Worm (Caenorhabditis elegans): ENCODE results near the gene dyf-11.
A peak's percentile ranks its signal among the peaks of the same experiment; 100 is the strongest.

dyf-11 gene

DNA sequence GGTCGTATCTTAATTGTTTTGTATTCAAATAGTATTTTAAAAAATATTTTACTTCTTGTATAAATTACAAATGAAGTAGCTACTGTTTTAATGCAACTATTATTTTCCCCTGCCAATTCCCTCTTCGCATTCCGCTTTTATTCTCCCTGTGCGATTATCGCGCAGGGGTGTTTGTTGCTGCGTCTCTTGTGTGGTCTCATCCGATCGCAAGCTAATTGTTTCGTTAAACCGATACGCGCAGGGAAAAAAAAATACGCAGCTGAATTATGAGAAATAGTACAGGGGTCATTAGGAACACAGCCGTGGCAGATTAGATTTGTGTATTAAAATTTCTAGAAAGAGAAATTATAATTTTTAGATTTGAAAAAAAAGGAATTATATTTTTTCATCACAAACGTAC is 43.0 kb downstream of the dyf-11 start (continued):
- peak; percentile 94 for TF ChIP-seq ztf-6 (GFP tag; IDR thresholded peaks at IDR 0.05)
- peak; percentile 93 for TF ChIP-seq attf-5 (GFP tag; optimal IDR thresholded peaks at IDR 0.05)
- TF ChIP-seq hmg-1.2 (GFP tag; IDR thresholded peaks at IDR 0.05), result peak; percentile 91
- TF ChIP-seq madf-6 (GFP tag; IDR thresholded peaks at IDR 0.05), result peak; percentile 39; the same call in 1 of the 2 replicates
- peak; percentile 90 for TF ChIP-seq T07F8.4 (tag; optimal IDR thresholded peaks at IDR 0.05)
- peak; percentile 80 for TF ChIP-seq F52B5.7 (tag; optimal IDR thresholded peaks at IDR 0.05)
- peak; percentile 87 for TF ChIP-seq egl-18 (GFP tag; IDR thresholded peaks at IDR 0.05)
- TF ChIP-seq mcd-1 (GFP tag; IDR thresholded peaks at IDR 0.05), result peak; percentile 92
- peak; percentile 93 for TF ChIP-seq B0035.1 (tag; optimal IDR thresholded peaks at IDR 0.05)
- peak; percentile 100 for TF ChIP-seq lin-40 (tag; optimal IDR thresholded peaks at IDR 0.05)
- peak; percentile 95 for TF ChIP-seq ztf-3 (GFP tag; optimal IDR thresholded peaks at IDR 0.05)
- TF ChIP-seq hlh-26 (GFP tag; conservative IDR thresholded peaks at IDR 0.05), result no peak
- TF ChIP-seq zfh-2 (GFP tag; conservative IDR thresholded peaks at IDR 0.05), result no peak
- no peak for TF ChIP-seq mes-4 (tag; optimal IDR thresholded peaks at IDR 0.05)
- TF ChIP-seq Y53F4B.3 (GFP tag; IDR thresholded peaks at IDR 0.05), result no peak
- TF ChIP-seq ets-4 (GFP tag; optimal IDR thresholded peaks at IDR 0.05), result peak; percentile 78
- TF ChIP-seq F37B4.10 (GFP tag; IDR thresholded peaks at IDR 0.05), result 0 out of 2 replicates have a peak, but pooled peaks have one; percentile 83
- peak; percentile 95 for TF ChIP-seq madf-10 (tag; optimal IDR thresholded peaks at IDR 0.05)
- TF ChIP-seq T26A5.8 (tag; optimal IDR thresholded peaks at IDR 0.05), result no peak
- TF ChIP-seq rpc-1 (optimal IDR thresholded peaks at IDR 0.05), result peak; percentile 4
- no peak for TF ChIP-seq rpc-1 (tag; optimal IDR thresholded peaks at IDR 0.05)
- TF ChIP-seq ztf-25 (GFP tag; IDR thresholded peaks at IDR 0.05), result no peak
- 0 out of 2 replicates have a peak, but pooled peaks have one; percentile 72 for TF ChIP-seq ceh-58 (GFP tag; IDR thresholded peaks at IDR 0.05)
- TF ChIP-seq lsl-1 (GFP tag; optimal IDR thresholded peaks at IDR 0.05), result no peak
- TF ChIP-seq ceh-40 (GFP tag; IDR thresholded peaks at IDR 0.05), result peak; percentile 26; the same call in 1 of the 2 replicates
- TF ChIP-seq somi-1 (GFP tag; optimal IDR thresholded peaks at IDR 0.05), result peak; percentile 95
- no peak for TF ChIP-seq nfya-2 (GFP tag; IDR thresholded peaks at IDR 0.05)
- TF ChIP-seq ama-1 (optimal IDR thresholded peaks at IDR 0.05), result no peak
- peak in 1 of 2 experiments; percentile 46 for TF ChIP-seq ama-1 (GFP tag; optimal IDR thresholded peaks at IDR 0.05)
- TF ChIP-seq ccch-3 (GFP tag; optimal IDR thresholded peaks at IDR 0.05), result peak; percentile 68
- TF ChIP-seq snpc-1.1 (tag; optimal IDR thresholded peaks at IDR 0.05; ENCODE audit: insufficient read depth), result no peak
- TF ChIP-seq Y53G8AR.9 (GFP tag; conservative IDR thresholded peaks at IDR 0.05), result peak; percentile 97
- no peak for TF ChIP-seq Y79H2A.3 (GFP tag; conservative IDR thresholded peaks at IDR 0.05)
- TF ChIP-seq attf-6 (GFP tag; IDR thresholded peaks at IDR 0.05), result no peak
- TF ChIP-seq ztf-26 (tag; optimal IDR thresholded peaks at IDR 0.05), result peak; percentile 99
- peak; percentile 43 for TF ChIP-seq athp-1 (tag; optimal IDR thresholded peaks at IDR 0.05)
- peak; percentile 93 for TF ChIP-seq F22D6.2 (tag; optimal IDR thresholded peaks at IDR 0.05)
- TF ChIP-seq F39B2.1 (GFP tag; IDR thresholded peaks at IDR 0.05), result no peak
- no peak for TF ChIP-seq B0019.2 (GFP tag; conservative IDR thresholded peaks at IDR 0.05)
- TF ChIP-seq ceh-91 (GFP tag; IDR thresholded peaks at IDR 0.05), result no peak
- TF ChIP-seq ztf-18 (tag; optimal IDR thresholded peaks at IDR 0.05), result peak; percentile 71
- TF ChIP-seq egrh-3 (GFP tag; IDR thresholded peaks at IDR 0.05), result peak; percentile 55
- TF ChIP-seq akir-1 (GFP tag; optimal IDR thresholded peaks at IDR 0.05), result peak; percentile 81
- TF ChIP-seq nhr-90 (tag; optimal IDR thresholded peaks at IDR 0.05), result peak; percentile 95
- no peak for TF ChIP-seq sdz-38 (tag; optimal IDR thresholded peaks at IDR 0.05)
- TF ChIP-seq nhr-120 (GFP tag; IDR thresholded peaks at IDR 0.05), result 0 out of 2 replicates have a peak, but pooled peaks have one; percentile 36
- TF ChIP-seq B0261.1 (tag; optimal IDR thresholded peaks at IDR 0.05), result peak; percentile 57
- peak; percentile 95 for TF ChIP-seq C06A6.2 (GFP tag; conservative IDR thresholded peaks at IDR 0.05)
- TF ChIP-seq lsy-27 (tag; optimal IDR thresholded peaks at IDR 0.05; ENCODE audit: borderline replicate concordance, insufficient read depth), result peak; percentile 52
- peak; percentile 51; the same call in 1 of the 2 replicates for TF ChIP-seq hsf-1 (GFP tag; IDR thresholded peaks at IDR 0.05)

Measured in whole organism, young adult.